Fruit fly (Drosophila melanogaster): Measurements from ENCODE around the gene CG42588.

The CG42588 gene

dm6 chr3L:12813907-12814306 lies at the start of gene CG42588, which contains the start of gene Sf3a2 (continued):
- TF ChIP-seq HLH3B (GFP tag; IDR thresholded peaks at IDR 0.05) (peak; percentile 60; the same call in 1 of the 2 replicates), CG10274 (GFP tag; optimal IDR thresholded peaks at IDR 0.05) (no peak), CG11723 (GFP tag; optimal IDR thresholded peaks at IDR 0.05) (no peak), slbo (GFP tag; IDR thresholded peaks at IDR 0.05) (peak; percentile 94), hkb (optimal IDR thresholded peaks at IDR 0.05) (no peak), hkb (GFP tag; IDR thresholded peaks at IDR 0.05) (no peak), CG9215 (GFP tag; IDR thresholded peaks at IDR 0.05) (peak; percentile 71; the same call in 1 of the 2 replicates), CG15601 (tag; optimal IDR thresholded peaks at IDR 0.05) (peak; percentile 77), Asciz (GFP tag; optimal IDR thresholded peaks at IDR 0.05) (no peak), CG1832 (GFP tag; optimal IDR thresholded peaks at IDR 0.05) (no peak), NC2α (GFP tag; optimal IDR thresholded peaks at IDR 0.05) (peak; percentile 17), NK7.1 (GFP tag; optimal IDR thresholded peaks at IDR 0.05) (no peak), CG7372 (GFP tag; IDR thresholded peaks at IDR 0.05) (0 out of 2 replicates have a peak, but pooled peaks have one; percentile 54), insv (GFP tag; optimal IDR thresholded peaks at IDR 0.05) (no peak), CG13296 (GFP tag; optimal IDR thresholded peaks at IDR 0.05) (peak; percentile 32), crc (GFP tag; optimal IDR thresholded peaks at IDR 0.05) (no peak), CG10543 (GFP tag; optimal IDR thresholded peaks at IDR 0.05) (no peak), Tbp (GFP tag; optimal IDR thresholded peaks at IDR 0.05) (no peak), CG11085 (GFP tag; IDR thresholded peaks at IDR 0.05) (no peak), Camta (GFP tag; optimal IDR thresholded peaks at IDR 0.05) (no peak), CG2199 (GFP tag; IDR thresholded peaks at IDR 0.05) (no peak), zfh1 (GFP tag; IDR thresholded peaks at IDR 0.05) (peak; percentile 70), jumu (GFP tag; optimal IDR thresholded peaks at IDR 0.05) (no peak), psq (GFP tag; optimal IDR thresholded peaks at IDR 0.05) (peak; percentile 58), HLH54F (GFP tag; optimal IDR thresholded peaks at IDR 0.05) (peak; percentile 42), jing (GFP tag; optimal IDR thresholded peaks at IDR 0.05) (no peak)

dm6 chr3L:12772740-12773686 lies 41.0 kb upstream of the CG42588 start, which contains the start of gene Hip1:
Hip1 (minus strand) TSS chr3L:12773573.
- no peak for TF ChIP-seq ara (GFP tag; IDR thresholded peaks at IDR 0.05)
- peak in 1 of 2 experiments; percentile 67 for TF ChIP-seq eve (GFP tag; optimal IDR thresholded peaks at IDR 0.05)
- peak; percentile 70; the same call in 2 of the 3 replicates for TF ChIP-seq CG7963 (GFP tag; IDR thresholded peaks at IDR 0.05; ENCODE audit: partially characterized antibody)
- peak; percentile 48 for TF ChIP-seq CG34376 (GFP tag; optimal IDR thresholded peaks at IDR 0.05)
- no peak for TF ChIP-seq ranshi (GFP tag; IDR thresholded peaks at IDR 0.05)
- TF ChIP-seq ash1 (GFP tag; optimal IDR thresholded peaks at IDR 0.05), result no peak
- no peak for TF ChIP-seq CG13624 (GFP tag; optimal IDR thresholded peaks at IDR 0.05)
- peak; percentile 85 for TF ChIP-seq knrl (GFP tag; IDR thresholded peaks at IDR 0.05; ENCODE audit: partially characterized antibody)
- no peak for TF ChIP-seq CG11456 (GFP tag; IDR thresholded peaks at IDR 0.05)
- no peak for TF ChIP-seq nmo (GFP tag; optimal IDR thresholded peaks at IDR 0.05)
- TF ChIP-seq CG11093 (GFP tag; IDR thresholded peaks at IDR 0.05), result no peak
- TF ChIP-seq croc (GFP tag; conservative IDR thresholded peaks at IDR 0.05), result no peak
- TF ChIP-seq zen2 (GFP tag; IDR thresholded peaks at IDR 0.05; ENCODE audit: partially characterized antibody), result peak; percentile 82
- no peak for TF ChIP-seq MTF-1 (GFP tag; optimal IDR thresholded peaks at IDR 0.05; ENCODE audit: borderline replicate concordance)
- peak; percentile 90 for TF ChIP-seq bbx (GFP tag; IDR thresholded peaks at IDR 0.05; ENCODE audit: partially characterized antibody)
- no peak for TF ChIP-seq CoRest (tag; optimal IDR thresholded peaks at IDR 0.05)
- TF ChIP-seq pan (optimal IDR thresholded peaks at IDR 0.05), result no peak
- TF ChIP-seq pan (GFP tag; optimal IDR thresholded peaks at IDR 0.05 in 1 of 2, IDR thresholded peaks at IDR 0.05 in 1 of 2), result no peak
- TF ChIP-seq CG10959 (GFP tag; IDR thresholded peaks at IDR 0.05), result no peak
- no peak for TF ChIP-seq Vsx1 (GFP tag; optimal IDR thresholded peaks at IDR 0.05)
- TF ChIP-seq tgo (GFP tag; IDR thresholded peaks at IDR 0.05), result no peak
- TF ChIP-seq lbe (GFP tag; optimal IDR thresholded peaks at IDR 0.05), result no peak
- TF ChIP-seq fd3F (GFP tag; optimal IDR thresholded peaks at IDR 0.05), result no peak
- TF ChIP-seq CG8478 (optimal IDR thresholded peaks at IDR 0.05), result no peak
- TF ChIP-seq CG10654 (GFP tag; optimal IDR thresholded peaks at IDR 0.05), result no peak
